Worm (Caenorhabditis elegans): ENCODE measurements around the gene F14H3.15.

- no peak for TF ChIP-seq rnt-1 (tag; optimal IDR thresholded peaks at IDR 0.05)
- no peak for TF ChIP-seq lsy-2 (tag; optimal IDR thresholded peaks at IDR 0.05)
- TF ChIP-seq vab-15 (tag; optimal IDR thresholded peaks at IDR 0.05), result no peak
- no peak for TF ChIP-seq hlh-4 (tag; optimal IDR thresholded peaks at IDR 0.05)
- no peak for TF ChIP-seq ama-1 (optimal IDR thresholded peaks at IDR 0.05)
- TF ChIP-seq efl-3 (GFP tag; optimal IDR thresholded peaks at IDR 0.05), result no peak
- TF ChIP-seq egl-13 (tag; optimal IDR thresholded peaks at IDR 0.05), result no peak
- no peak for TF ChIP-seq zag-1 (tag; optimal IDR thresholded peaks at IDR 0.05)
- TF ChIP-seq skn-1 (tag; optimal IDR thresholded peaks at IDR 0.05), result no peak
- TF ChIP-seq snpc-4 (tag; optimal IDR thresholded peaks at IDR 0.05), result no peak
- no peak for TF ChIP-seq nhr-11 (tag; optimal IDR thresholded peaks at IDR 0.05)
These were observed 3.0 kb downstream of the F14H3.15 start, which contains the start of gene F14H3.5 for ce11 chrV:16057010-16057463.

Data from whole organism, L1 larva.